Worm (Caenorhabditis elegans) whole organism, L4/young adult: ENCODE data around the gene pcp-2.
A peak's percentile ranks its signal among the peaks of the same experiment; 100 is the strongest.

ENCODE experiments used
- W03F9.2 ChIP-seq: fragments of 150-350 bp; optimal IDR thresholded peaks from 2 replicates; lab custom pipeline; 2014; ENCODE audit warnings: missing biosample characterization, missing genetic modification characterization
- dao-5 ChIP-seq: sonication (generic microtip); optimal IDR thresholded peaks from 2 replicates; lab custom pipeline; 2016; ENCODE audit warnings: missing genotype, missing genetic modification characterization, moderate library complexity, missing compliant biosample characterization
- him-1 ChIP-seq: sonication (generic microtip); optimal IDR thresholded peaks from 2 replicates; lab custom pipeline; 2016; ENCODE audit warnings: missing genotype, missing genetic modification reagents, missing genetic modification characterization, missing compliant biosample characterization

Gene pcp-2

DNA sequence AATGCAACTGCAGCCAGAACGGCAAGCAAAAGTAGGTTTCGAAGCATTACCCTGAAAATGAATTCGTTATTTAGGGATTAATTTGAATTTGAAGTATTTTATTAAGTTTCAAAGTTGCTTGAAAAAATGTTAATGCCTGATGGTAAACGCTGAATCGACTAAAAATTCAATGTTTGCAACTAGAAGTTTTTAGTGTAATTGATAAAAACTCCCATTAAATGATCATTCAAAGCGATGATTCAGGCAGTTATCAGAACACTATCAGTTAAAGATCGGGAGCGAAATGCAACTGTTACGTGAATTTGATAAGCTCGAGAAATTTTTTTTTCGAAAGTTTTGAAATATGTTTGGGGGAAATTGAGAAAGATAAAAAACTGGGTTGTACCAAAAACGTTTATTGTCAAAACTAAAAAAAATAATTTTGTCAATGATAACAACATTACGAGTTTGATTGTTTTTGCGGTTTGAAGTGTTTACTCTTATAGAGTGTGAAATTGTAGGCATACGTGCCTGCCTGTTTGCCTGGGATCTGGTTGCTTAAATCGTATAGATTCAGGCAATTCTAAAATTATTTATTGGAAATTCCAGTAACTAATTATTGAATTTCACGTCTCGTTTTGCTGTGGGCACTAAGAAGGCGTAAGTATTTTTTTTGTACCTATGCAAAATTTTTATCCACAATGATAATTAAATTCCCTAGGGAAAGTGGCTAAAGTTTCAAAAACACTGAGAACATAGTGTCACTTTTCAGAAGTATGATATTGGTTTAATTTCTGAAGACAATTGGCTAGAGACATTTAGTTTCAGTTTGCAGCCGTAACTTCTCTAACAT lies 5.7 kb downstream of the pcp-2 start, which contains the start of gene pcp-3:
pcp-3 (minus strand) TSS at position 51 of the 832 bp plus-strand sequence.
- TF ChIP-seq W03F9.2 (tag; lab: Kevin White, UChicago) (no peak), him-1 (tag; lab: Kevin White, UChicago) (no peak), dao-5 (tag; lab: Kevin White, UChicago) (no peak)

- TF ChIP-seq W03F9.2 (tag; lab: Kevin White, UChicago) (no peak), dao-5 (tag; lab: Kevin White, UChicago) (no peak), him-1 (tag; lab: Kevin White, UChicago) (no peak)
Measured at ce11 chrIV:9154263-9154662, 10.7 kb downstream of the pcp-2 start, which contains the start of gene F23B2.10. Gene F23B2.10, minus strand, starts transcription at chrIV:9154363.

ce11 chrIV:9150175-9150574 lies 14.8 kb downstream of the pcp-2 start, which contains the start of gene F23B2.7:
Gene F23B2.7, plus strand, starts transcription at chrIV:9150475.
- TF ChIP-seq him-1 (tag; lab: Kevin White, UChicago) (no peak), W03F9.2 (tag; lab: Kevin White, UChicago) (no peak), dao-5 (tag; lab: Kevin White, UChicago) (no peak)

- TF ChIP-seq W03F9.2 (tag; lab: Kevin White, UChicago) = peak; percentile 43
- no peak for TF ChIP-seq dao-5 (tag; lab: Kevin White, UChicago)
- TF ChIP-seq him-1 (tag; lab: Kevin White, UChicago) = no peak
Measured at ce11 chrIV:9146819-9147518, 18.0 kb downstream of the pcp-2 start, which contains the start of the genes rpb-12 and aly-2. Gene rpb-12, minus strand, starts transcription at chrIV:9146869. Gene aly-2, plus strand, starts transcription at chrIV:9147468.

DNA sequence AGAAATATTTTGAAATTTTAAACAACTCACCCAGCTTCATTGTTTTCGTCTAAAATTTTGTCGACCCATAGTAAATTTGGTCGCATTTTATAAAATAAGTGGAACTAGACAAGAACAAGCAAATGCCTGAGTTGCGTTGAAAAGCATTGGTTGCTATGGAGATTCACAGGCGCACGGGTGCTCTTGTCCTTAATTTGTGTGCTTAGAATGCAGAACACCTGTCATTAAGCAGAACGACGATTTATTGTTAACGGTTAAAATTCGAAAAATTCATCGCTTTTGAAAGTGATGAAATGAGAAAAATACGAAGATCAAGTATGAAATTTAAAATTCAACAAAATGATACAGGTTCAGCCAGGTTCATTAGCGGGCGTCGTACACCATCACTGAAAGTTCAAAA lies 18.8 kb downstream of the pcp-2 start, which contains the start of gene daf-10:
daf-10 (minus strand) TSS at position 101 of the 400 bp plus-strand sequence.
- TF ChIP-seq dao-5 (tag; lab: Kevin White, UChicago) (no peak), him-1 (tag; lab: Kevin White, UChicago) (no peak), W03F9.2 (tag; lab: Kevin White, UChicago) (no peak)

ce11 chrIV:9144405-9144804 lies 20.5 kb downstream of the pcp-2 start, which contains the start of gene flp-1:
Gene flp-1, plus strand, starts transcription at chrIV:9144705.
- TF ChIP-seq W03F9.2 (tag; lab: Kevin White, UChicago) (no peak), him-1 (tag; lab: Kevin White, UChicago) (no peak), dao-5 (tag; lab: Kevin White, UChicago) (no peak)

DNA sequence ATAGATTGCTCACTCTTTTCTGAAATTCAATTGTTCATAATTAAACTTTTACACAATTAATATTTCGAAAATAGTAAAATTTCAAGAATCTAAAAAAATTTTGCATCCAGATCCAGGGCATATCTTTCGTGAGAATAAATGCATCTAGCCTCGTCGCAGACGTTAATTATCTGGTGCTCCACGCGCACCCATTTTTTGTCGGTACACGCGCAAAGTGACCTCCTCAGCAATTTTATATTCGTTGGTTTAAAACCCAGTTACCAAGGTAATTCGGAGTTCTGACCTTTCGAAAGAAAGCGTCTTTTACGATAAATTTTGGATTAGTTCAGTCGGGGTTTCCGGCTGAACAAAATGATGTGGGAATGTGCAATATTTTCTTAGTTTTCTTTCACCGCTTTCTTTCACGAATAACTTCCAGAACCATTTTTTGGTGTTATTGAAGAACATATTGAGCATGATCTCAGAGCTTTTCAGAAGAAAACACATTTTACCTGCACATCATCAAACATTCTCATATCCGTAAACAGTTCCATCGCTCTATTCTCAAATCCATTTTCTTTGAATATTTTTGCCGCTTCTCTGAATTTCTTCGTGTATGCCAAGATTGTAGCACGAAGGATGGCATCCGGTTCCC lies 24.6 kb downstream of the pcp-2 start:
- TF ChIP-seq him-1 (tag; lab: Kevin White, UChicago) = no peak
- TF ChIP-seq dao-5 (tag; lab: Kevin White, UChicago) = no peak
- no peak for TF ChIP-seq W03F9.2 (tag; lab: Kevin White, UChicago)

DNA sequence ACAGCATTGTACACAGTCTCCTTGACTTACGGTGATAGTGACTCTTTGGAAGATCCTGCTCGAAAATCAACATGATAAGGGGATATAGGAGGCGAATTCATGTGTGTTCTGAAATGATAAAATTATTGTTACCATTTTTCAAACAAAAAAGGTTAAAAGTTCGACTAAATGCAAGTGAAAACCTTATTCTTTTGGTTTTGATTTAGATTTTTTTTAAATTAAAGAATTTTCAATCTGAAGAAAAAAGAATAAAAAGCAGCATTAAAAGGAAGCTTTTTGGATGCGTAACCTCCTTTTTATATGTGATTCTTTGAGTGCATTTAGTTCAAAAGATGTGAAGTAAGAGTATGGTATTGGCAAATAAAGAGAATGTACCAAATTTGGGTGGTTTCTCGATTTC lies 29.6 kb downstream of the pcp-2 start, which contains the start of gene delm-1:
delm-1 (minus strand) TSS at position 101 of the 400 bp plus-strand sequence.
- no peak for TF ChIP-seq W03F9.2 (tag; lab: Kevin White, UChicago)
- no peak for TF ChIP-seq dao-5 (tag; lab: Kevin White, UChicago)
- no peak for TF ChIP-seq him-1 (tag; lab: Kevin White, UChicago)

ce11 chrIV:9130605-9131004 lies 34.3 kb downstream of the pcp-2 start:
- TF ChIP-seq him-1 (tag; lab: Kevin White, UChicago) = no peak
- no peak for TF ChIP-seq dao-5 (tag; lab: Kevin White, UChicago)
- no peak for TF ChIP-seq W03F9.2 (tag; lab: Kevin White, UChicago)

DNA sequence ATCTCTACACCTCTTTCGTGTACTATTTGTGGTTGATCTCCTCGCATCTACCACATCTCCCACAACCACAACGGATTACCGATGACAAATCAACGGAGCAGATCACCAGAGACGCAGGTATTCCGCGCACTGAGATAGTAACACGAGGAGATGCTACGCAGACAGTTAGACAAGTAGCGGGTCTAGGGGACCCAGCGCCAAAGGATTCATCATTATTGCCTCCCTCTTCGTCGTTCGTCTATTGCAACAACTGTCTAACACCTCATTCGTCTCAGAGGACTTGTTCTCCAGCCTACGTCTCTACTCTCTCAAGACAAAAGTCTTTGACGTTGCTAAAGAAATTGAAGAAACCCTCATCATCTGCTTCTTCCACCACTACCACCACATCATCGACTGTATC lies 43.4 kb downstream of the pcp-2 start:
- TF ChIP-seq W03F9.2 (tag; lab: Kevin White, UChicago) = no peak

- TF ChIP-seq dao-5 (tag; lab: Kevin White, UChicago) = no peak
- TF ChIP-seq him-1 (tag; lab: Kevin White, UChicago) = no peak
- no peak for TF ChIP-seq W03F9.2 (tag; lab: Kevin White, UChicago)
Measured at ce11 chrIV:9120220-9120619, 44.7 kb downstream of the pcp-2 start.

- no peak for TF ChIP-seq him-1 (tag; lab: Kevin White, UChicago)
Measured at ce11 chrIV:9118792-9119191, 46.1 kb downstream of the pcp-2 start, which contains the start of gene nrfl-1. Gene nrfl-1, plus strand, starts transcription at chrIV:9119092.

DNA sequence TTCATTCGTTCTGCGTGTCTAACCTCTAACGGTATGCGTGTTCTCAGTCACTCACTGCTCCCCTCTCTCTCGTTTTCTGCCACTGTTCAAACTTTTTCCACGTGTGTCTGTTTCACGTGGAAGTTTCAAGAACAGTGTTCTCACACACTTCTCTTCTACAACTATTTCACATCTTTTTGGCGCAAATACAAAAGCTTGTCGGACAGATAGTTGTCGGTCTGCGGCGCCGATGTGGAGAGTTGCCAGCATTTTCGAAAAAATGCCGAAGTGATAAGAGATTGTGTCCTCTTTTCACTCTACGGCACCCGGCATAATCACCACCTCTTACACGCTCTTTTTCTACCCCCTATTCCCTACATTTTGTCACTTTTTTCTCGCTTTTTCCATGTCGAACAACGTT lies 46.6 kb downstream of the pcp-2 start:
- TF ChIP-seq him-1 (tag; lab: Kevin White, UChicago) (no peak), dao-5 (tag; lab: Kevin White, UChicago) (no peak), W03F9.2 (tag; lab: Kevin White, UChicago) (no peak)
